1 fruit fly cellular context compared by ENCODE assay signal in the genomic region with DNA sequence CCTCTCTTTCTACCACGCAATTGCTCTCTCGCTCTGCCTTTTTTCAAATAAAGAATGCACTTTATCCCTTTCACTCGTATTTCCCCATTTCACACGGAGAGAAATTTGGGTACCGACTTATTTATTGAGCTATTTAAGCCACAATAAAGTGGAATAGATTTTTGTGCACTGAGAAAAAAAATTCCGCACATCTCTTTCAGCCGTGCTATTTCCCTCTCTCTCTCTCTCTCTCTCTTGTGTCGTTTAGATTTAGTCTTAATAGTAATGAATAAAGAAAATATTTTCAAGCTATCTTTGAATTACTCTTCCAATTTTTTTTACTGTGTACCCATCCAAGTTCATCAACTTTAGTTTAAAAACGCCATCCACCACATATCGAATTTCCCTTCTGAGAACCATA.
TF ChIP-seq lines count a peak whose summit lies in the region.

No protein-coding gene starts in this region.

TF ChIP-seq in whole organism, embryonic, 481 proteins besides CTCF, POLR2A, EP300 and RAD21 (continued from another document and continues in another):
- TF ChIP-seq CG9932 (GFP tag; IDR thresholded peaks at IDR 0.05; lab: Robert Waterston, UW) (peak; percentile 54; the same call in 1 of the 2 replicates), Hmx (GFP tag; optimal IDR thresholded peaks at IDR 0.05; lab: Kevin White, UChicago) (no peak), CG11723 (GFP tag; optimal IDR thresholded peaks at IDR 0.05; lab: Kevin White, UChicago) (peak; percentile 4), eve (GFP tag; optimal IDR thresholded peaks at IDR 0.05; lab: Kevin White, UChicago) (peak in 1 of 2 experiments; percentile 80), Taf1 (GFP tag; IDR thresholded peaks at IDR 0.05; lab: Robert Waterston, UW) (peak; percentile 30; the same call in 1 of the 2 replicates), psq (GFP tag; optimal IDR thresholded peaks at IDR 0.05; lab: Kevin White, UChicago) (no peak), HmgD (GFP tag; optimal IDR thresholded peaks at IDR 0.05; lab: Kevin White, UChicago) (no peak), CG15696 (tag; optimal IDR thresholded peaks at IDR 0.05; lab: Kevin White, UChicago) (no peak), zen2 (GFP tag; IDR thresholded peaks at IDR 0.05; lab: Robert Waterston, UW; ENCODE audit: partially characterized antibody) (no peak), Max (GFP tag; optimal IDR thresholded peaks at IDR 0.05; lab: Kevin White, UChicago) (peak; percentile 1), CG1233 (GFP tag; optimal IDR thresholded peaks at IDR 0.05; lab: Kevin White, UChicago) (peak; percentile 43), Sox100B (GFP tag; optimal IDR thresholded peaks at IDR 0.05; lab: Kevin White, UChicago) (peak; percentile 28), CG34224 (GFP tag; IDR thresholded peaks at IDR 0.05; lab: Robert Waterston, UW; ENCODE audit: partially characterized antibody) (no peak), CG9609 (GFP tag; optimal IDR thresholded peaks at IDR 0.05; lab: Kevin White, UChicago) (peak; percentile 25), Rx (GFP tag; IDR thresholded peaks at IDR 0.05; lab: Robert Waterston, UW) (peak; percentile 60; the same call in 1 of the 2 replicates), kah (GFP tag; optimal IDR thresholded peaks at IDR 0.05; lab: Kevin White, UChicago) (no peak), maf-S (GFP tag; optimal IDR thresholded peaks at IDR 0.05; lab: Kevin White, UChicago) (peak; percentile 62), grn (GFP tag; optimal IDR thresholded peaks at IDR 0.05; lab: Kevin White, UChicago) (no peak), CG10462 (GFP tag; optimal IDR thresholded peaks at IDR 0.05; lab: Kevin White, UChicago) (peak; percentile 29), CG34422 (GFP tag; IDR thresholded peaks at IDR 0.05; lab: Robert Waterston, UW) (peak; percentile 74; the same call in 2 of the 3 replicates), CG2202 (tag; optimal IDR thresholded peaks at IDR 0.05; lab: Kevin White, UChicago) (no peak), Aef1 (GFP tag; IDR thresholded peaks at IDR 0.05; lab: Robert Waterston, UW) (peak; percentile 62), CG32772 (GFP tag; IDR thresholded peaks at IDR 0.05; lab: Robert Waterston, UW) (0 out of 2 replicates have a peak, but pooled peaks have one; percentile 31), lab (GFP tag; optimal IDR thresholded peaks at IDR 0.05; lab: Kevin White, UChicago) (peak; percentile 55), btn (GFP tag; optimal IDR thresholded peaks at IDR 0.05; lab: Kevin White, UChicago) (no peak), Blimp-1 (GFP tag; optimal IDR thresholded peaks at IDR 0.05; lab: Kevin White, UChicago) (peak; percentile 60), CG1792 (GFP tag; optimal IDR thresholded peaks at IDR 0.05; lab: Kevin White, UChicago) (peak; percentile 27), croc (GFP tag; conservative IDR thresholded peaks at IDR 0.05; lab: Robert Waterston, UW) (peak; percentile 45; the same call in 2 of the 3 replicates), Jarid2 (GFP tag; optimal IDR thresholded peaks at IDR 0.05; lab: Kevin White, UChicago) (no peak), twi (tag; optimal IDR thresholded peaks at IDR 0.05; lab: Kevin White, UChicago) (no peak), wek (GFP tag; optimal IDR thresholded peaks at IDR 0.05; lab: Kevin White, UChicago) (no peak), nmo (GFP tag; optimal IDR thresholded peaks at IDR 0.05; lab: Kevin White, UChicago) (peak; percentile 75), scrt (GFP tag; optimal IDR thresholded peaks at IDR 0.05; lab: Kevin White, UChicago) (peak; percentile 16), Oli (tag; optimal IDR thresholded peaks at IDR 0.05; lab: Kevin White, UChicago) (peak; percentile 73), pb (GFP tag; optimal IDR thresholded peaks at IDR 0.05; lab: Kevin White, UChicago) (peak; percentile 54), HLH4C (GFP tag; IDR thresholded peaks at IDR 0.05; lab: Robert Waterston, UW; ENCODE audit: partially characterized antibody) (no peak), ttk (GFP tag; IDR thresholded peaks at IDR 0.05; lab: Robert Waterston, UW) (peak; percentile 52; the same call in 1 of the 2 replicates), Optix (GFP tag; IDR thresholded peaks at IDR 0.05; lab: Robert Waterston, UW) (peak; percentile 70; the same call in 2 of the 3 replicates), dmrt11E (tag; optimal IDR thresholded peaks at IDR 0.05; lab: Kevin White, UChicago) (no peak), ERR (GFP tag; optimal IDR thresholded peaks at IDR 0.05; lab: Kevin White, UChicago) (no peak), CG14050 (GFP tag; IDR thresholded peaks at IDR 0.05; lab: Robert Waterston, UW) (peak; percentile 64), ems (GFP tag; optimal IDR thresholded peaks at IDR 0.05; lab: Kevin White, UChicago) (peak; percentile 61), Dfd (GFP tag; optimal IDR thresholded peaks at IDR 0.05; lab: Kevin White, UChicago) (no peak), Bgb (GFP tag; IDR thresholded peaks at IDR 0.05; lab: Robert Waterston, UW; ENCODE audit: partially characterized antibody) (no peak), oc (tag; optimal IDR thresholded peaks at IDR 0.05; lab: Kevin White, UChicago) (peak; percentile 48), Sry-β (GFP tag; optimal IDR thresholded peaks at IDR 0.05; lab: Kevin White, UChicago) (no peak), Nf-YA (GFP tag; IDR thresholded peaks at IDR 0.05; lab: Robert Waterston, UW) (0 out of 2 replicates have a peak, but pooled peaks have one; percentile 36), zen (tag; optimal IDR thresholded peaks at IDR 0.05; lab: Kevin White, UChicago) (no peak), pfk (GFP tag; optimal IDR thresholded peaks at IDR 0.05; lab: Kevin White, UChicago) (no peak), CG11085 (GFP tag; IDR thresholded peaks at IDR 0.05; lab: Robert Waterston, UW) (0 out of 2 replicates have a peak, but pooled peaks have one; percentile 43), CG2875 (GFP tag; optimal IDR thresholded peaks at IDR 0.05; lab: Kevin White, UChicago) (peak; percentile 48), disco-r (GFP tag; optimal IDR thresholded peaks at IDR 0.05; lab: Kevin White, UChicago) (no peak), Mrtf (GFP tag; IDR thresholded peaks at IDR 0.05; lab: Robert Waterston, UW) (peak; percentile 33; the same call in 1 of the 3 replicates), Fer2 (tag; optimal IDR thresholded peaks at IDR 0.05; lab: Kevin White, UChicago) (no peak), gcm (GFP tag; optimal IDR thresholded peaks at IDR 0.05; lab: Kevin White, UChicago) (no peak), gem (tag; optimal IDR thresholded peaks at IDR 0.05; lab: Kevin White, UChicago) (peak; percentile 75), CG10959 (GFP tag; IDR thresholded peaks at IDR 0.05; lab: Robert Waterston, UW) (no peak), crol (GFP tag; IDR thresholded peaks at IDR 0.05; lab: Robert Waterston, UW) (no peak), sqz (GFP tag; optimal IDR thresholded peaks at IDR 0.05; lab: Kevin White, UChicago) (no peak), CG7271 (tag; optimal IDR thresholded peaks at IDR 0.05; lab: Kevin White, UChicago) (no peak), salm (tag; optimal IDR thresholded peaks at IDR 0.05; lab: Kevin White, UChicago) (peak; percentile 34), sug (tag; optimal IDR thresholded peaks at IDR 0.05; lab: Kevin White, UChicago) (no peak), B-H1 (GFP tag; IDR thresholded peaks at IDR 0.05; lab: Robert Waterston, UW) (peak; percentile 53), CG8765 (GFP tag; IDR thresholded peaks at IDR 0.05; lab: Robert Waterston, UW) (no peak), Atf-2 (GFP tag; optimal IDR thresholded peaks at IDR 0.05; lab: Kevin White, UChicago) (peak; percentile 53), gce (GFP tag; IDR thresholded peaks at IDR 0.05; lab: Robert Waterston, UW) (0 out of 3 replicates have a peak, but pooled peaks have one; percentile 21), CG15073 (GFP tag; optimal IDR thresholded peaks at IDR 0.05; lab: Kevin White, UChicago) (no peak), stwl (tag; optimal IDR thresholded peaks at IDR 0.05; lab: Kevin White, UChicago) (no peak), lmd (GFP tag; IDR thresholded peaks at IDR 0.05; lab: Robert Waterston, UW) (peak; percentile 73), Eip74EF (GFP tag; optimal IDR thresholded peaks at IDR 0.05; lab: Kevin White, UChicago) (peak in 1 of 2 experiments; percentile 28), CG2889 (GFP tag; IDR thresholded peaks at IDR 0.05; lab: Robert Waterston, UW) (peak; percentile 35; the same call in 1 of the 3 replicates), cwo (GFP tag; optimal IDR thresholded peaks at IDR 0.05; lab: Kevin White, UChicago) (peak; percentile 10), CG15514 (GFP tag; optimal IDR thresholded peaks at IDR 0.05; lab: Kevin White, UChicago) (peak; percentile 39), slou (GFP tag; optimal IDR thresholded peaks at IDR 0.05; lab: Kevin White, UChicago) (no peak), CoRest (tag; optimal IDR thresholded peaks at IDR 0.05; lab: Kevin White, UChicago) (peak; percentile 46), CG30020 (tag; optimal IDR thresholded peaks at IDR 0.05; lab: Kevin White, UChicago) (no peak), odd (GFP tag; optimal IDR thresholded peaks at IDR 0.05; lab: Kevin White, UChicago) (no peak), nom (GFP tag; optimal IDR thresholded peaks at IDR 0.05; lab: Kevin White, UChicago) (no peak), Lhr (GFP tag; optimal IDR thresholded peaks at IDR 0.05; lab: Kevin White, UChicago) (peak; percentile 10), mam (GFP tag; optimal IDR thresholded peaks at IDR 0.05; lab: Kevin White, UChicago) (peak; percentile 56), zfh2 (GFP tag; optimal IDR thresholded peaks at IDR 0.05; lab: Kevin White, UChicago) (peak; percentile 34), H2.0 (GFP tag; IDR thresholded peaks at IDR 0.05; lab: Robert Waterston, UW) (no peak), CG31441 (GFP tag; IDR thresholded peaks at IDR 0.05; lab: Robert Waterston, UW) (peak; percentile 67), pho (GFP tag; optimal IDR thresholded peaks at IDR 0.05; lab: Kevin White, UChicago) (peak; percentile 60), dysf (GFP tag; IDR thresholded peaks at IDR 0.05; lab: Robert Waterston, UW) (peak; percentile 75), bcd (GFP tag; optimal IDR thresholded peaks at IDR 0.05; lab: Kevin White, UChicago) (peak; percentile 48), D (optimal IDR thresholded peaks at IDR 0.05; lab: Kevin White, UChicago) (no peak), D (GFP tag; optimal IDR thresholded peaks at IDR 0.05; lab: Kevin White, UChicago) (peak; percentile 31), MBD-R2 (GFP tag; IDR thresholded peaks at IDR 0.05; lab: Robert Waterston, UW) (no peak; the same call in 1 of the 2 replicates), ab (GFP tag; optimal IDR thresholded peaks at IDR 0.05; lab: Kevin White, UChicago) (no peak), Hsf (GFP tag; optimal IDR thresholded peaks at IDR 0.05; lab: Kevin White, UChicago) (peak; percentile 65), dmrt99B (tag; optimal IDR thresholded peaks at IDR 0.05; lab: Kevin White, UChicago) (peak; percentile 69), CG12219 (GFP tag; optimal IDR thresholded peaks at IDR 0.05; lab: Kevin White, UChicago) (peak; percentile 9), CG10431 (GFP tag; optimal IDR thresholded peaks at IDR 0.05; lab: Kevin White, UChicago) (no peak), her (GFP tag; optimal IDR thresholded peaks at IDR 0.05; lab: Kevin White, UChicago) (peak; percentile 26), CG11247 (GFP tag; IDR thresholded peaks at IDR 0.05; lab: Robert Waterston, UW) (no peak), Dref (GFP tag; IDR thresholded peaks at IDR 0.05; lab: Robert Waterston, UW) (no peak), dan (GFP tag; IDR thresholded peaks at IDR 0.05; lab: Robert Waterston, UW) (no peak), lov (optimal IDR thresholded peaks at IDR 0.05; lab: Kevin White, UChicago) (no peak), lov (GFP tag; IDR thresholded peaks at IDR 0.05; lab: Robert Waterston, UW) (0 out of 3 replicates have a peak, but pooled peaks have one; percentile 33), CG14710 (tag; optimal IDR thresholded peaks at IDR 0.05; lab: Kevin White, UChicago) (peak; percentile 25), grau (tag; optimal IDR thresholded peaks at IDR 0.05; lab: Kevin White, UChicago) (peak; percentile 56), CG6254 (GFP tag; optimal IDR thresholded peaks at IDR 0.05; lab: Kevin White, UChicago) (peak; percentile 27), klu (GFP tag; IDR thresholded peaks at IDR 0.05; lab: Robert Waterston, UW) (no peak), CrebB (tag; optimal IDR thresholded peaks at IDR 0.05; lab: Kevin White, UChicago) (no peak), amos (GFP tag; IDR thresholded peaks at IDR 0.05; lab: Robert Waterston, UW; ENCODE audit: partially characterized antibody) (no peak), run (tag; optimal IDR thresholded peaks at IDR 0.05; lab: Kevin White, UChicago) (no peak), H15 (GFP tag; IDR thresholded peaks at IDR 0.05; lab: Robert Waterston, UW) (no peak), sc (optimal IDR thresholded peaks at IDR 0.05; lab: Kevin White, UChicago) (no peak), sc (GFP tag; optimal IDR thresholded peaks at IDR 0.05; lab: Kevin White, UChicago) (peak; percentile 11), ato (GFP tag; IDR thresholded peaks at IDR 0.05; lab: Robert Waterston, UW; ENCODE audit: partially characterized antibody) (no peak), CkIIα-i1 (GFP tag; IDR thresholded peaks at IDR 0.05; lab: Robert Waterston, UW) (peak; percentile 59; the same call in 1 of the 2 replicates), D19A (tag; optimal IDR thresholded peaks at IDR 0.05; lab: Kevin White, UChicago) (peak; percentile 39), CG2120 (GFP tag; optimal IDR thresholded peaks at IDR 0.05; lab: Kevin White, UChicago) (peak; percentile 58), dati (GFP tag; IDR thresholded peaks at IDR 0.05; lab: Robert Waterston, UW) (no peak), repo (GFP tag; optimal IDR thresholded peaks at IDR 0.05; lab: Kevin White, UChicago) (peak; percentile 59), trh (GFP tag; optimal IDR thresholded peaks at IDR 0.05; lab: Kevin White, UChicago) (peak; percentile 19), ase (GFP tag; IDR thresholded peaks at IDR 0.05; lab: Robert Waterston, UW) (0 out of 3 replicates have a peak, but pooled peaks have one; percentile 59), CG13424 (tag; optimal IDR thresholded peaks at IDR 0.05; lab: Kevin White, UChicago) (peak; percentile 34), CG3065 (GFP tag; optimal IDR thresholded peaks at IDR 0.05; lab: Kevin White, UChicago) (no peak), Stat92E (GFP tag; optimal IDR thresholded peaks at IDR 0.05; lab: Kevin White, UChicago) (no peak), CG32532 (GFP tag; IDR thresholded peaks at IDR 0.05; lab: Robert Waterston, UW) (peak; percentile 77), Bteb2 (GFP tag; optimal IDR thresholded peaks at IDR 0.05; lab: Kevin White, UChicago) (peak; percentile 47), E2f2 (GFP tag; IDR thresholded peaks at IDR 0.05; lab: Robert Waterston, UW) (no peak; the same call in 1 of the 2 replicates), CG12769 (tag; optimal IDR thresholded peaks at IDR 0.05; lab: Kevin White, UChicago) (peak; percentile 45), CG5953 (GFP tag; IDR thresholded peaks at IDR 0.05; lab: Robert Waterston, UW) (no peak)
